Worm (Caenorhabditis elegans) whole organism, early embryonic: Measurements from ENCODE around the gene mfsd-13.2.

Experiments used
- B0310.2 ChIP-seq: sonication (generic microtip); optimal IDR thresholded peaks from 2 replicates; lab custom pipeline; 2016; ENCODE audit warnings: mild to moderate bottlenecking, missing genetic modification characterization, missing compliant biosample characterization
- ama-1 ChIP-seq: fragments of 150-350 bp; optimal IDR thresholded peaks from 2 replicates; lab custom pipeline; 2014
- ets-7 ChIP-seq: sonication (generic microtip); optimal IDR thresholded peaks from 2 replicates; lab custom pipeline; 2016; ENCODE audit warnings: missing genotype, missing genetic modification characterization, missing compliant biosample characterization
- tbx-37 ChIP-seq: fragments of 200-800 bp; sonication (Bioruptor generic); conservative IDR thresholded peaks from 2 replicates; pipeline ENCODE4 v1.3.6; 2022; ENCODE audit warnings: missing genetic modification reagents, missing genetic modification characterization, missing compliant biosample characterization

- TF ChIP-seq tbx-37 (GFP tag; lab: Robert Waterston, UW): no peak
- no peak for TF ChIP-seq B0310.2 (tag; lab: Kevin White, UChicago)
- no peak for TF ChIP-seq ets-7 (tag; lab: Kevin White, UChicago)
- TF ChIP-seq ama-1 (lab: Kevin White, UChicago): no peak
These were observed 17.0 kb upstream of the mfsd-13.2 start for ce11 chrII:7182630-7183029.
